Fruit fly (Drosophila melanogaster) whole organism, pupa: ENCODE measurements around the gene CG5011.

ENCODE experiments used
- CG10348 ChIP-seq: fragments of 200-800 bp; sonication (Bioruptor generic); IDR thresholded peaks from 2 replicates; pipeline ENCODE4 v1.3.6; 2022; ENCODE audit warnings: missing biosample characterization, missing genetic modification characterization
- CG12605 ChIP-seq: fragments of 200-800 bp; sonication (Bioruptor generic); IDR thresholded peaks from 2 replicates; pipeline ENCODE4 v1.3.6; 2022; ENCODE audit warnings: missing biosample characterization, missing genetic modification characterization
- CG14655 ChIP-seq: fragments of 200-800 bp; sonication (Bioruptor generic); optimal IDR thresholded peaks from 3 replicates; lab custom pipeline; 2017; ENCODE audit warnings: mild to moderate bottlenecking, missing biosample characterization, missing genetic modification reagents, missing genetic modification characterization
- CG32121 ChIP-seq: fragments of 200-800 bp; sonication (Bioruptor generic); IDR thresholded peaks from 2 replicates; pipeline ENCODE4 v1.3.6; 2022; ENCODE audit warnings: missing biosample characterization, missing genetic modification characterization
- CG8159 ChIP-seq: fragments of 200-800 bp; sonication (Bioruptor generic); optimal IDR thresholded peaks from 3 replicates; lab custom pipeline; 2018; ENCODE audit warnings: missing biosample characterization, mild to moderate bottlenecking, missing genetic modification characterization, moderate library complexity
- CG9948 ChIP-seq: fragments of 200-800 bp; sonication (Bioruptor generic); optimal IDR thresholded peaks from 2 replicates; lab custom pipeline; 2018; ENCODE audit warnings: missing biosample characterization, mild to moderate bottlenecking, missing genetic modification characterization, moderate library complexity
- D1 ChIP-seq: fragments of 200-800 bp; sonication (Bioruptor generic); optimal IDR thresholded peaks from 2 replicates; lab custom pipeline; 2018; ENCODE audit warnings: missing biosample characterization, mild to moderate bottlenecking, missing genetic modification characterization, moderate library complexity
- EcR ChIP-seq: fragments of 200-800 bp; sonication (Bioruptor generic); optimal IDR thresholded peaks from 3 replicates; lab custom pipeline; 2019; ENCODE audit warnings: missing biosample characterization, missing genetic modification characterization, mild to moderate bottlenecking, moderate library complexity, missing genetic modification reagents
- Pif1A ChIP-seq: fragments of 200-800 bp; sonication (Bioruptor generic); optimal IDR thresholded peaks from 3 replicates; lab custom pipeline; 2016; ENCODE audit warnings: missing biosample characterization, missing genetic modification characterization

dm6 chr2L:1230691-1231090, 30.2 kb downstream of the CG5011 start:
- TF ChIP-seq Pif1A (GFP tag; lab: Kevin White, UChicago): no peak
- no peak for TF ChIP-seq CG12605 (GFP tag; lab: Robert Waterston, UW)
- no peak for TF ChIP-seq EcR (GFP tag; lab: Kevin White, UChicago)
- no peak for TF ChIP-seq CG32121 (GFP tag; lab: Robert Waterston, UW)
- no peak for TF ChIP-seq CG10348
- TF ChIP-seq CG8159 (tag; lab: Kevin White, UChicago): no peak
- no peak for TF ChIP-seq CG9948
- no peak for TF ChIP-seq CG14655
- TF ChIP-seq D1 (tag; lab: Kevin White, UChicago): no peak
